Fruit fly (Drosophila melanogaster): ENCODE data around the gene Arglu1.

Gene Arglu1

DNA sequence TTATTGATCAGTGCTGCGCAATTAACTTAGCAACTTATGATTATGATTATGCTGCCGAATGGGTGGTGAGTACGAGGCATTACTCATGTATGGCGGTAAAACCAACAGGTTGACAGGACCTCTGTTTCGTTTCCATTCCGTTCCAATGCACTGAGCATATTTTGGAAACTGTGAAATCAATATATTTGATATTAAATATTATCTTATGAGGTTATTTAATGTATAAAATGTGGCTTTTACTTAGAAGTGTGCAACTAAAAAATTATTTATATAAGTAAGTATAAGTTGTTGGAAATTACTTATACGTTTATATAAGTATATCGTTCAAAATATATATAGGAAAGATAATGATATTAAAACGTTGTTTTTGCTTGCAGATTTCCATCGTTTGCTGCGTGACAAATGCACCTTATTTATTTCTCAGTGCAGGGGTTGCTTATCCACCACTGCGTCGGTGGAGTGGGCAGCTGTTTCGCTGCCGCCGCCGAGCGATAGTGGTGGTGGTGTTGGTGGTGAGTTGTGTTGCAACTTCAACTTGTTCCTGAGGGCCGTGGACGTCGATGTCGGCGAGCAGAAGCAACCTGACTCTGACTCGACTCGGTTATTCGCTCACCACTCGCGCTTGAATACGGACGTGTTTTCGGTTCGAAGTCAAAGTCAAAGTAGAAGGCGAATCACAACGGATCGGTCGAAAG is 46.3 kb upstream of the Arglu1 start, which contains the start of gene bib (continued):
- TF ChIP-seq CG2889 (GFP tag; IDR thresholded peaks at IDR 0.05) (0 out of 3 replicates have a peak, but pooled peaks have one; percentile 38), h (optimal IDR thresholded peaks at IDR 0.05) (no peak), slbo (GFP tag; IDR thresholded peaks at IDR 0.05) (peak; percentile 68), pum (GFP tag; optimal IDR thresholded peaks at IDR 0.05) (peak; percentile 6), Xbp1 (GFP tag; optimal IDR thresholded peaks at IDR 0.05) (peak; percentile 80), CG4282 (GFP tag; optimal IDR thresholded peaks at IDR 0.05) (no peak), tgo (GFP tag; IDR thresholded peaks at IDR 0.05) (peak; percentile 58), sna (GFP tag; IDR thresholded peaks at IDR 0.05; ENCODE audit: partially characterized antibody) (no peak), Sry-β (GFP tag; optimal IDR thresholded peaks at IDR 0.05) (peak; percentile 85), BtbVII (GFP tag; optimal IDR thresholded peaks at IDR 0.05) (peak; percentile 74), fd96Cb (tag; optimal IDR thresholded peaks at IDR 0.05) (peak; percentile 85), nom (GFP tag; optimal IDR thresholded peaks at IDR 0.05) (peak; percentile 81), luna (GFP tag; optimal IDR thresholded peaks at IDR 0.05) (no peak), CG18262 (tag; optimal IDR thresholded peaks at IDR 0.05) (peak; percentile 96), tll (GFP tag; optimal IDR thresholded peaks at IDR 0.05) (peak in 1 of 2 experiments; percentile 92), Gsc (GFP tag; IDR thresholded peaks at IDR 0.05) (no peak), zen2 (GFP tag; IDR thresholded peaks at IDR 0.05; ENCODE audit: partially characterized antibody) (peak; percentile 30; the same call in 1 of the 3 replicates), CG7963 (GFP tag; IDR thresholded peaks at IDR 0.05; ENCODE audit: partially characterized antibody) (no peak), wdn (GFP tag; IDR thresholded peaks at IDR 0.05) (0 out of 2 replicates have a peak, but pooled peaks have one; percentile 20), ATbp (GFP tag; optimal IDR thresholded peaks at IDR 0.05) (peak; percentile 82), CG11247 (GFP tag; IDR thresholded peaks at IDR 0.05) (no peak), CG10543 (GFP tag; optimal IDR thresholded peaks at IDR 0.05) (peak; percentile 53), CG10959 (GFP tag; IDR thresholded peaks at IDR 0.05) (peak; percentile 79), dpn (GFP tag; optimal IDR thresholded peaks at IDR 0.05) (peak; percentile 1 to 82), Six4 (GFP tag; optimal IDR thresholded peaks at IDR 0.05) (peak; percentile 81), ERR (GFP tag; optimal IDR thresholded peaks at IDR 0.05) (no peak), Sry-δ (GFP tag; optimal IDR thresholded peaks at IDR 0.05) (no peak), seq (GFP tag; IDR thresholded peaks at IDR 0.05) (peak; percentile 49; the same call in 1 of the 2 replicates), gce (GFP tag; IDR thresholded peaks at IDR 0.05) (no peak; the same call in 2 of the 3 replicates), CG8290 (GFP tag; optimal IDR thresholded peaks at IDR 0.05) (peak; percentile 82), CG8290 (tag; optimal IDR thresholded peaks at IDR 0.05) (peak; percentile 22 to 89), maf-S (GFP tag; optimal IDR thresholded peaks at IDR 0.05) (peak; percentile 1), Hr39 (optimal IDR thresholded peaks at IDR 0.05) (no peak), CG17612 (GFP tag; IDR thresholded peaks at IDR 0.05) (no peak), NK7.1 (GFP tag; optimal IDR thresholded peaks at IDR 0.05) (no peak), HmgD (GFP tag; optimal IDR thresholded peaks at IDR 0.05) (no peak), CG9215 (GFP tag; IDR thresholded peaks at IDR 0.05) (peak; percentile 57), Meics (GFP tag; optimal IDR thresholded peaks at IDR 0.05) (peak; percentile 82), CG13894 (tag; optimal IDR thresholded peaks at IDR 0.05) (peak; percentile 18), nerfin-2 (GFP tag; IDR thresholded peaks at IDR 0.05; ENCODE audit: partially characterized antibody) (no peak), CG7987 (GFP tag; optimal IDR thresholded peaks at IDR 0.05) (no peak), CG16779 (GFP tag; IDR thresholded peaks at IDR 0.05) (0 out of 2 replicates have a peak, but pooled peaks have one; percentile 42), CG5953 (GFP tag; IDR thresholded peaks at IDR 0.05) (0 out of 2 replicates have a peak, but pooled peaks have one; percentile 51), CG11085 (GFP tag; IDR thresholded peaks at IDR 0.05) (no peak), CG4617 (GFP tag; optimal IDR thresholded peaks at IDR 0.05; ENCODE audit: borderline replicate concordance) (peak; percentile 59), Nf-YB (GFP tag; optimal IDR thresholded peaks at IDR 0.05) (peak; percentile 70), nau (GFP tag; optimal IDR thresholded peaks at IDR 0.05) (peak; percentile 76), sug (tag; optimal IDR thresholded peaks at IDR 0.05) (no peak), CG18476 (GFP tag; optimal IDR thresholded peaks at IDR 0.05) (peak; percentile 61), wor (GFP tag; IDR thresholded peaks at IDR 0.05) (peak; percentile 40; the same call in 1 of the 2 replicates)
